Fruit fly (Drosophila melanogaster): ENCODE data around the gene Msp300.

- TF ChIP-seq nerfin-2 (GFP tag; IDR thresholded peaks at IDR 0.05; ENCODE audit: partially characterized antibody), result no peak
- no peak for TF ChIP-seq fd64A (GFP tag; optimal IDR thresholded peaks at IDR 0.05)
These were observed 132.6 kb downstream of the Msp300 start for dm6 chr2L:5232967-5233909.

Measured in whole organism, embryonic.